Worm (Caenorhabditis elegans) whole organism, young adult: ENCODE measurements around the gene hpk-1.

Source experiments
- F57A8.1 ChIP-seq: fragments of 200-800 bp; sonication (Bioruptor generic); optimal IDR thresholded peaks from 2 replicates; lab custom pipeline; 2018; ENCODE audit warnings: mild to moderate bottlenecking, missing genetic modification characterization, moderate library complexity, missing compliant biosample characterization
- ceh-100 ChIP-seq: fragments of 200-800 bp; sonication (Bioruptor generic); IDR thresholded peaks from 2 replicates; pipeline ENCODE4 v1.3.6; 2022; ENCODE audit warnings: missing genetic modification reagents, missing genetic modification characterization, missing compliant biosample characterization
- dpff-1 ChIP-seq: sonication (generic microtip); optimal IDR thresholded peaks from 2 replicates; lab custom pipeline; 2017; ENCODE audit warnings: mild to moderate bottlenecking, missing genetic modification characterization, missing compliant biosample characterization
- snpc-1.1 ChIP-seq: sonication (generic microtip); optimal IDR thresholded peaks from 2 replicates; lab custom pipeline; 2017; ENCODE audit warnings: missing genetic modification characterization, mild to moderate bottlenecking, missing compliant biosample characterization, antibody characterized with exemption, moderate library complexity, missing genotype, missing genetic modification reagents; ENCODE audit not compliant: insufficient read depth

ce11 chrX:4167150-4167549, 49.9 kb downstream of the hpk-1 start, which contains the start of gene ZK470.14:
- TF ChIP-seq F57A8.1 (GFP tag; lab: Kevin White, UChicago), result no peak
- TF ChIP-seq dpff-1 (tag; lab: Kevin White, UChicago), result no peak
- TF ChIP-seq ceh-100 (GFP tag; lab: Robert Waterston, UW), result no peak
- TF ChIP-seq snpc-1.1 (tag; lab: Kevin White, UChicago), result no peak
